Fruit fly (Drosophila melanogaster) whole organism, pupa: ENCODE measurements around the gene CecA2.

ENCODE experiments used
- CG10348 ChIP-seq: fragments of 200-800 bp; sonication (Bioruptor generic); IDR thresholded peaks from 2 replicates; pipeline ENCODE4 v1.3.6; 2022; ENCODE audit warnings: missing biosample characterization, missing genetic modification characterization
- CG12605 ChIP-seq: fragments of 200-800 bp; sonication (Bioruptor generic); IDR thresholded peaks from 2 replicates; pipeline ENCODE4 v1.3.6; 2022; ENCODE audit warnings: missing biosample characterization, missing genetic modification characterization
- CG32121 ChIP-seq: fragments of 200-800 bp; sonication (Bioruptor generic); IDR thresholded peaks from 2 replicates; pipeline ENCODE4 v1.3.6; 2022; ENCODE audit warnings: missing biosample characterization, missing genetic modification characterization
- CG34367 ChIP-seq: fragments of 200-800 bp; sonication (Bioruptor generic); optimal IDR thresholded peaks from 2 replicates; lab custom pipeline; 2018; ENCODE audit warnings: missing biosample characterization, mild to moderate bottlenecking, missing genetic modification characterization
- CG9948 ChIP-seq: fragments of 200-800 bp; sonication (Bioruptor generic); optimal IDR thresholded peaks from 2 replicates; lab custom pipeline; 2018; ENCODE audit warnings: missing biosample characterization, mild to moderate bottlenecking, missing genetic modification characterization, moderate library complexity
- D1 ChIP-seq: fragments of 200-800 bp; sonication (Bioruptor generic); optimal IDR thresholded peaks from 2 replicates; lab custom pipeline; 2018; ENCODE audit warnings: missing biosample characterization, mild to moderate bottlenecking, missing genetic modification characterization, moderate library complexity
- EcR ChIP-seq: fragments of 200-800 bp; sonication (Bioruptor generic); optimal IDR thresholded peaks from 3 replicates; lab custom pipeline; 2019; ENCODE audit warnings: missing biosample characterization, missing genetic modification characterization, mild to moderate bottlenecking, moderate library complexity, missing genetic modification reagents
- Pif1B ChIP-seq: fragments of 200-800 bp; sonication (Bioruptor generic); optimal IDR thresholded peaks from 3 replicates; lab custom pipeline; 2016; ENCODE audit warnings: missing biosample characterization, missing genetic modification characterization
- fd96Ca ChIP-seq: fragments of 200-800 bp; sonication (Bioruptor generic); IDR thresholded peaks from 3 replicates; pipeline ENCODE4 v1.3.6; 2022; ENCODE audit warnings: missing biosample characterization, missing genetic modification characterization
- gl ChIP-seq: fragments of 200-800 bp; sonication (Bioruptor generic); optimal IDR thresholded peaks from 2 replicates; lab custom pipeline; 2018; ENCODE audit warnings: missing biosample characterization, mild to moderate bottlenecking, missing genetic modification characterization
- rn ChIP-seq: fragments of 200-800 bp; sonication (Bioruptor generic); IDR thresholded peaks from 2 replicates; pipeline ENCODE4 v1.3.6; 2022; ENCODE audit warnings: missing biosample characterization, missing genetic modification characterization

dm6 chr3R:30197796-30198195 lies 14.2 kb upstream of the CecA2 start:
- TF ChIP-seq CG10348 (GFP tag; lab: Robert Waterston, UW) (no peak), CG12605 (no peak), CG34367 (tag; lab: Kevin White, UChicago) (no peak), fd96Ca (GFP tag; lab: Robert Waterston, UW) (no peak), CG9948 (tag; lab: Kevin White, UChicago) (no peak), gl (tag; lab: Kevin White, UChicago) (no peak), D1 (tag; lab: Kevin White, UChicago) (no peak), EcR (GFP tag; lab: Kevin White, UChicago) (no peak), CG32121 (no peak), rn (GFP tag; lab: Robert Waterston, UW) (no peak), Pif1B (GFP tag; lab: Kevin White, UChicago) (no peak)
